Worm (Caenorhabditis elegans) whole organism, young adult: Measurements from ENCODE around the gene Y48D7A.1.

Experiments
- F10E7.11 ChIP-seq: sonication (generic microtip); optimal IDR thresholded peaks from 2 replicates; lab custom pipeline; 2017; ENCODE audit warnings: mild to moderate bottlenecking, missing genetic modification characterization, moderate library complexity, missing compliant biosample characterization
- F33H1.4 ChIP-seq: fragments of 200-800 bp; sonication (Bioruptor generic); IDR thresholded peaks from 2 replicates; pipeline ENCODE4 v1.3.6; 2022; ENCODE audit warnings: missing genetic modification reagents, missing genetic modification characterization, missing compliant biosample characterization
- F55B11.4 ChIP-seq: sonication (generic microtip); optimal IDR thresholded peaks from 2 replicates; lab custom pipeline; 2016; ENCODE audit warnings: missing compliant biosample characterization, missing genetic modification characterization, borderline replicate concordance; ENCODE audit not compliant: insufficient read depth
- F57C9.4 ChIP-seq: sonication (generic microtip); optimal IDR thresholded peaks from 2 replicates; lab custom pipeline; 2017; ENCODE audit warnings: mild to moderate bottlenecking, missing genetic modification characterization, missing compliant biosample characterization
- T07F8.4 ChIP-seq: sonication (generic microtip); optimal IDR thresholded peaks from 2 replicates; lab custom pipeline; 2016; ENCODE audit warnings: mild to moderate bottlenecking, missing genetic modification characterization, moderate library complexity, missing compliant biosample characterization
- T26A5.8 ChIP-seq: sonication (generic microtip); optimal IDR thresholded peaks from 2 replicates; lab custom pipeline; 2016; ENCODE audit warnings: missing genetic modification characterization, missing compliant biosample characterization
- Y53F4B.3 ChIP-seq: fragments of 200-800 bp; sonication (Bioruptor generic); IDR thresholded peaks from 2 replicates; pipeline ENCODE4 v1.3.6; 2022; ENCODE audit warnings: missing genetic modification reagents, missing genetic modification characterization, missing compliant biosample characterization
- Y53G8AR.9 ChIP-seq: fragments of 200-800 bp; sonication (Bioruptor generic); conservative IDR thresholded peaks from 2 replicates; pipeline ENCODE4 v1.3.6; 2022; ENCODE audit warnings: missing genetic modification reagents, missing genetic modification characterization, missing compliant biosample characterization
- aptf-2 ChIP-seq: fragments of 200-800 bp; sonication (Bioruptor generic); conservative IDR thresholded peaks from 2 replicates; pipeline ENCODE4 v1.3.6; 2022; ENCODE audit warnings: missing genetic modification reagents, missing genetic modification characterization, missing compliant biosample characterization
- attf-3 ChIP-seq: fragments of 200-800 bp; sonication (Bioruptor generic); conservative IDR thresholded peaks from 2 replicates; pipeline ENCODE4 v1.3.6; 2022; ENCODE audit warnings: missing genetic modification reagents, missing genetic modification characterization, missing compliant biosample characterization
- bed-1 ChIP-seq: fragments of 200-800 bp; sonication (Bioruptor generic); IDR thresholded peaks from 2 replicates; pipeline ENCODE4 v1.3.6; 2022; ENCODE audit warnings: missing genetic modification reagents, missing genetic modification characterization, missing compliant biosample characterization
- bed-2 ChIP-seq: fragments of 200-800 bp; sonication (Bioruptor generic); IDR thresholded peaks from 2 replicates; pipeline ENCODE4 v1.3.6; 2022; ENCODE audit warnings: missing genetic modification reagents, missing genetic modification characterization, missing compliant biosample characterization
- ccch-3 ChIP-seq: fragments of 200-800 bp; sonication (Bioruptor generic); optimal IDR thresholded peaks from 2 replicates; lab custom pipeline; 2018; ENCODE audit warnings: mild to moderate bottlenecking, missing genetic modification characterization, missing compliant biosample characterization
- cebp-1 ChIP-seq, 2 experiments: fragments of 200-800 bp in 1 of 2; sonication (Bioruptor generic) in 1 of 2; sonication (generic microtip) in 1 of 2; IDR thresholded peaks in 1 of 2; optimal IDR thresholded peaks in 1 of 2; 2 replicates each; pipeline versions ENCODE4 v1.3.6 to Lab custom; 2017 to 2022; ENCODE audit warnings: missing compliant biosample characterization in 2 of 2, missing genetic modification characterization in 2 of 2, mild to moderate bottlenecking in 1 of 2, missing genetic modification reagents in 1 of 2, moderate library complexity in 1 of 2
- dpff-1 ChIP-seq: sonication (generic microtip); optimal IDR thresholded peaks from 2 replicates; lab custom pipeline; 2017; ENCODE audit warnings: mild to moderate bottlenecking, missing genetic modification characterization, missing compliant biosample characterization
- egl-18 ChIP-seq: fragments of 200-800 bp; sonication (Bioruptor generic); IDR thresholded peaks from 2 replicates; pipeline ENCODE4 v1.3.6; 2022; ENCODE audit warnings: missing genetic modification reagents, missing genetic modification characterization, missing compliant biosample characterization
- ets-4 ChIP-seq: fragments of 200-800 bp; sonication (Bioruptor generic); optimal IDR thresholded peaks from 2 replicates; lab custom pipeline; 2018; ENCODE audit warnings: mild to moderate bottlenecking, missing genetic modification characterization, missing compliant biosample characterization
- fkh-3 ChIP-seq: sonication (generic microtip); optimal IDR thresholded peaks from 2 replicates; lab custom pipeline; 2016; ENCODE audit warnings: mild to moderate bottlenecking, missing genetic modification characterization, missing compliant biosample characterization
- let-607 ChIP-seq, 2 experiments: fragments of 200-800 bp in 1 of 2; sonication (Bioruptor generic) in 1 of 2; sonication (generic microtip) in 1 of 2; optimal IDR thresholded peaks; 2 replicates each; lab custom pipeline; 2016 to 2018; ENCODE audit warnings: mild to moderate bottlenecking in 2 of 2, missing compliant biosample characterization in 2 of 2, missing genetic modification characterization in 2 of 2, moderate library complexity in 2 of 2, missing genotype in 1 of 2
- lin-40 ChIP-seq: sonication (generic microtip); optimal IDR thresholded peaks from 2 replicates; lab custom pipeline; 2016; ENCODE audit warnings: missing genetic modification characterization, mild to moderate bottlenecking, missing compliant biosample characterization, missing genotype, missing genetic modification reagents
- lir-1 ChIP-seq: fragments of 200-800 bp; sonication (Bioruptor generic); conservative IDR thresholded peaks from 2 replicates; pipeline ENCODE4 v1.3.6; 2022; ENCODE audit warnings: missing genetic modification reagents, missing genetic modification characterization, missing compliant biosample characterization
- madf-3 ChIP-seq: fragments of 200-800 bp; sonication (Bioruptor generic); IDR thresholded peaks from 2 replicates; pipeline ENCODE4 v1.3.6; 2022; ENCODE audit warnings: missing genetic modification reagents, missing genetic modification characterization, missing compliant biosample characterization
- madf-6 ChIP-seq: fragments of 200-800 bp; sonication (Bioruptor generic); IDR thresholded peaks from 2 replicates; pipeline ENCODE4 v1.3.6; 2022; ENCODE audit warnings: missing genetic modification reagents, missing genetic modification characterization, missing compliant biosample characterization
- nfya-1 ChIP-seq: sonication (generic microtip); optimal IDR thresholded peaks from 2 replicates; lab custom pipeline; 2017; ENCODE audit warnings: antibody characterized with exemption, missing compliant biosample characterization, missing genetic modification characterization, borderline replicate concordance; ENCODE audit not compliant: insufficient read depth
- nfya-2 ChIP-seq: fragments of 200-800 bp; sonication (Bioruptor generic); IDR thresholded peaks from 2 replicates; pipeline ENCODE4 v1.3.6; 2022; ENCODE audit warnings: missing genetic modification reagents, missing genetic modification characterization, missing compliant biosample characterization
- nfyb-1 ChIP-seq: fragments of 200-800 bp; sonication (Bioruptor generic); IDR thresholded peaks from 2 replicates; pipeline ENCODE4 v1.3.6; 2022; ENCODE audit warnings: missing genetic modification reagents, missing genetic modification characterization, missing compliant biosample characterization
- nhr-80 ChIP-seq: sonication (generic microtip); optimal IDR thresholded peaks from 2 replicates; lab custom pipeline; 2016; ENCODE audit warnings: missing genetic modification characterization, missing compliant biosample characterization
- sea-2 ChIP-seq: fragments of 200-800 bp; sonication (Bioruptor generic); IDR thresholded peaks from 2 replicates; pipeline ENCODE4 v1.3.6; 2022; ENCODE audit warnings: missing genetic modification characterization, missing compliant biosample characterization
- unc-130 ChIP-seq: sonication (generic microtip); optimal IDR thresholded peaks from 2 replicates; lab custom pipeline; 2016; ENCODE audit warnings: missing genetic modification reagents, missing genetic modification characterization, missing compliant biosample characterization
- zfh-2 ChIP-seq: fragments of 200-800 bp; sonication (Bioruptor generic); conservative IDR thresholded peaks from 2 replicates; pipeline ENCODE4 v1.3.6; 2022; ENCODE audit warnings: missing genetic modification reagents, missing genetic modification characterization, missing compliant biosample characterization
- zim-3 ChIP-seq: sonication (generic microtip); optimal IDR thresholded peaks from 2 replicates; lab custom pipeline; 2017; ENCODE audit warnings: mild to moderate bottlenecking, missing genetic modification characterization, moderate library complexity, missing compliant biosample characterization
- ztf-28 ChIP-seq: fragments of 200-800 bp; sonication (Bioruptor generic); IDR thresholded peaks from 2 replicates; pipeline ENCODE4 v1.3.6; 2022; ENCODE audit warnings: missing genetic modification reagents, missing genetic modification characterization, missing compliant biosample characterization
- ztf-6 ChIP-seq: fragments of 200-800 bp; sonication (Bioruptor generic); IDR thresholded peaks from 2 replicates; pipeline ENCODE4 v1.3.6; 2022; ENCODE audit warnings: missing genetic modification reagents, missing genetic modification characterization, missing compliant biosample characterization

Gene Y48D7A.1

DNA sequence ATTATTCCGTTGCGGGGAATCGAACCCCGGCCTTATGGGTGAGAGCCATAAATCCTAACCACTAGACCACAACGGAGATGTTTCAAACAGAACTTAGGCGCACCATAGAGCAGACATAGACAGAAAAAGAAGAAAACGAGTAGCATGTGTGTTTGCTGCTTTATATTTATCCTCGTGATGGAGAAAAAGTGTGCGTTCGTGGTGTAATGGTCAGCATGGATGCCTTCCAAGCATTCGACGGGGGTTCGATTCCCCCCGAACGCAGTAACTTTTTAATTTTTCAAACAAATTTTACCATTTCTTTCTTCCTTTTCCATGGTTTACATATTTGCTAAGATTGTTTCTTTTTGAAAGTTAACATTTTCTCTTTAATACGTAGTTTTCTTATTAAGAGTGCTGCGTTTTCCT, 26.7 kb downstream of the Y48D7A.1 start (continued):
- peak; percentile 71 for TF ChIP-seq attf-3 (GFP tag; lab: Robert Waterston, UW)
- TF ChIP-seq ccch-3 = peak; percentile 81
- peak; percentile 93 for TF ChIP-seq egl-18 (GFP tag; lab: Robert Waterston, UW)
- TF ChIP-seq ztf-28 (GFP tag; lab: Robert Waterston, UW) = peak; percentile 97
- peak; percentile 82 for TF ChIP-seq madf-6
- TF ChIP-seq F33H1.4 (GFP tag; lab: Robert Waterston, UW) = peak; percentile 32
- TF ChIP-seq F55B11.4 (tag; lab: Kevin White, UChicago) = no peak
- peak; percentile 91 for TF ChIP-seq F10E7.11 (tag; lab: Kevin White, UChicago)
- peak; percentile 77 for TF ChIP-seq dpff-1 (tag; lab: Kevin White, UChicago)
- 0 out of 2 replicates have a peak, but pooled peaks have one; percentile 65 for TF ChIP-seq nfya-2
- TF ChIP-seq Y53F4B.3 = peak; percentile 92
- TF ChIP-seq F57C9.4 (tag; lab: Kevin White, UChicago) = peak; percentile 80
- TF ChIP-seq, all 124 proteins: peak for 116

DNA sequence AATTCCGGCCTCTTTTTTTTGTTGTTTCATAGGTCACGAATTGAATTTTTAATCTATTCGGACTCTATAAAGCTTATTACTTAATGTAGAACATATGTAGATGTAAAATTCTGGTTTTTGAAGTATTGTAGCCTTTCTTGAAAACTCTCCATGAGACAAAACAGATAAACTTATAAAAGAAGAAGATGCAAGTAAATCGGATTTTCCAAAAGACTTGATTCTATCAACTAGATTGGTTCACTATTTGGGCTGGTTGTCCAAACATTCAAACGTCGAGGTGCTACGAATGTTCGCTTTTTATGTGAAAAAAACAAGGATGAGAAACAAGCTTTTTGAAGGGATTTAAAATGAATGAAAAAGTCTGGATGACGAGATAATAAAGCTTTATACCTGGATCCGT, 30.7 kb downstream of the Y48D7A.1 start:
- TF ChIP-seq madf-3 (GFP tag; lab: Robert Waterston, UW) (no peak), aptf-2 (no peak), T07F8.4 (tag; lab: Kevin White, UChicago) (no peak), sea-2 (GFP tag; lab: Robert Waterston, UW) (no peak), nfyb-1 (no peak), lin-40 (tag; lab: Kevin White, UChicago) (no peak), unc-130 (GFP tag; lab: Kevin White, UChicago) (no peak), bed-2 (no peak), attf-3 (GFP tag; lab: Robert Waterston, UW) (no peak), bed-1 (GFP tag; lab: Robert Waterston, UW) (no peak), nfya-1 (tag; lab: Kevin White, UChicago) (no peak), fkh-3 (tag; lab: Kevin White, UChicago) (no peak), Y53G8AR.9 (GFP tag; lab: Robert Waterston, UW) (no peak), zim-3 (no peak), T26A5.8 (tag; lab: Kevin White, UChicago) (no peak), ztf-6 (GFP tag; lab: Robert Waterston, UW) (no peak)

DNA sequence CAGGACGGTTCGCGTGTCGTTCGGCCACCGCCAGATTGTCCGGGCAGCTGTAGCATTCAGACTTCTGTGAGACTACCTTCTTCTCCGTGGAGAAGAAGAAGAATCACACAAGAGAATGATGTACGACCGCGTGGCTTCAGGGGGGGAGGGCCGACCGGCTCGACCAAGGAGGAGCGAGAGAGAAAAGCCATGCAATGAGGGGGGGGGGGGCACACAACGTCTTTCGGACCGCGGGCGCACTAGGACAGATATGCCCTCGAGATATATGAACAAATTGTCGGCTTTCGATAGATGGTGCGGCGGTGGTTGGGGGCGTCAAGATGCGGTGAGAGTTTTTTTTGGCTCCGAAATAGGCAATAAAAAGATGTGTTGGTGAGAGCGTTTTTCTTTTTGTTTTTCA, 31.3 kb downstream of the Y48D7A.1 start:
- TF ChIP-seq cebp-1 (GFP tag; IDR thresholded peaks at IDR 0.05; lab: Robert Waterston, UW) = no peak
- TF ChIP-seq cebp-1 (tag; optimal IDR thresholded peaks at IDR 0.05; lab: Kevin White, UChicago) = peak; percentile 20
- peak; percentile 94 for TF ChIP-seq zfh-2 (GFP tag; lab: Robert Waterston, UW)
- no peak for TF ChIP-seq lir-1 (GFP tag; lab: Robert Waterston, UW)
- TF ChIP-seq, all 124 proteins: peak for 2

DNA sequence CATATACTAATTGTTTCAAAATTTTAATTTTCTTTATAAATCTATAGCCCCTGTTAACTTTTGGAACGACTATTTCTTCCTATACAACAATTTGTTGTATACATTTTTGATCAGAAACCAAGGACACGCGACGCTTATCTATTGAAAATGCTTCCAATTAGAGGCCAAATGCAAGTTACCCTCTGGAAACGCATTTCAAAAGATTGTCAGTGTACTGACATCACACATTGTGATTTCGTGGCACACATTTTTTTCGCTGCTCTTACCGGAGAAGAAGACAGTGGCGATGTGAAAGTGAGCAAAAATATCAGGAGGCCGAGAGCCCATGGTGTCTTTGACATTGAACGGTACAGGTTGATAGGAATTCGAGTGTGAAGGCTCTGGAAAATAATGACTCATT, 36.2 kb downstream of the Y48D7A.1 start, which contains the start of gene cnnm-3:
Gene cnnm-3, minus strand, starts transcription at position 382 of the 400 bp plus-strand sequence.
- TF ChIP-seq ets-4 (GFP tag; lab: Kevin White, UChicago) (no peak), let-607 (tag; optimal IDR thresholded peaks at IDR 0.05; lab: Kevin White, UChicago) (peak in 1 of 2 experiments; percentile 2), nhr-80 (tag; lab: Kevin White, UChicago) (peak; percentile 67)
- TF ChIP-seq, all 124 proteins: peak for 2
